Worm (Caenorhabditis elegans): ENCODE results near the gene nasp-1.
A peak's percentile ranks its signal among the peaks of the same experiment; 100 is the strongest.

The nasp-1 gene

ce11 chrII:11157660-11158059 lies 51.2 kb downstream of the nasp-1 start (continued):
- TF ChIP-seq ceh-88 (GFP tag; IDR thresholded peaks at IDR 0.05) (no peak), nhr-19 (GFP tag; conservative IDR thresholded peaks at IDR 0.05) (peak; percentile 70), lin-14 (GFP tag; optimal IDR thresholded peaks at IDR 0.05) (peak; percentile 56), nhr-84 (tag; optimal IDR thresholded peaks at IDR 0.05) (no peak), ceh-8 (GFP tag; optimal IDR thresholded peaks at IDR 0.05) (no peak), tlp-1 (tag; optimal IDR thresholded peaks at IDR 0.05) (no peak), ztf-4 (tag; optimal IDR thresholded peaks at IDR 0.05) (no peak), pqm-1 (tag; optimal IDR thresholded peaks at IDR 0.05) (no peak), zag-1 (tag; optimal IDR thresholded peaks at IDR 0.05) (no peak), hlh-4 (tag; optimal IDR thresholded peaks at IDR 0.05) (no peak)
